Fruit fly (Drosophila melanogaster) whole organism, embryonic: ENCODE measurements around the gene HemK2.

ENCODE experiments used
- CG1024 ChIP-seq: fragments of 200-800 bp; sonication (Bioruptor generic); IDR thresholded peaks from 2 replicates; pipeline ENCODE4 v1.3.6; 2022; ENCODE audit warnings: missing biosample characterization, missing genetic modification characterization
- CG11456 ChIP-seq: fragments of 200-800 bp; sonication (Bioruptor generic); IDR thresholded peaks from 3 replicates; pipeline ENCODE4 v1.3.6; 2022; ENCODE audit warnings: missing biosample characterization, missing genetic modification characterization
- CG12299 ChIP-seq: fragments of 200-800 bp; sonication (Bioruptor generic); optimal IDR thresholded peaks from 2 replicates; lab custom pipeline; 2018; ENCODE audit warnings: missing biosample characterization, mild to moderate bottlenecking, missing genetic modification characterization
- CG13296 ChIP-seq: fragments of 200-800 bp; sonication (Bioruptor generic); optimal IDR thresholded peaks from 3 replicates; lab custom pipeline; 2018; ENCODE audit warnings: missing biosample characterization, mild to moderate bottlenecking, missing genetic modification characterization
- CG13624 ChIP-seq: fragments of 200-800 bp; sonication (Bioruptor generic); optimal IDR thresholded peaks from 2 replicates; lab custom pipeline; 2016; ENCODE audit warnings: missing biosample characterization, missing genetic modification characterization
- CG14965 ChIP-seq: fragments of 200-800 bp; sonication (Bioruptor generic); optimal IDR thresholded peaks from 2 replicates; lab custom pipeline; 2016; ENCODE audit warnings: missing biosample characterization, missing genetic modification characterization, borderline replicate concordance
- CG15514 ChIP-seq: fragments of 200-800 bp; sonication (Bioruptor generic); optimal IDR thresholded peaks from 3 replicates; lab custom pipeline; 2017; ENCODE audit warnings: missing biosample characterization, missing genetic modification characterization, mild to moderate bottlenecking, moderate library complexity, missing genetic modification reagents
- CG15601 ChIP-seq: fragments of 200-800 bp; sonication (Bioruptor generic); optimal IDR thresholded peaks from 3 replicates; lab custom pipeline; 2019; ENCODE audit warnings: missing biosample characterization, mild to moderate bottlenecking, missing genetic modification characterization, moderate library complexity
- CG15696 ChIP-seq: fragments of 200-800 bp; sonication (Bioruptor generic); optimal IDR thresholded peaks from 2 replicates; lab custom pipeline; 2019; ENCODE audit warnings: missing biosample characterization, mild to moderate bottlenecking, missing genetic modification characterization, moderate library complexity
- CG2120 ChIP-seq: fragments of 200-800 bp; sonication (Bioruptor generic); optimal IDR thresholded peaks from 3 replicates; lab custom pipeline; 2016; ENCODE audit warnings: missing biosample characterization, missing genetic modification characterization
- CG30403 ChIP-seq: fragments of 200-800 bp; sonication (Bioruptor generic); optimal IDR thresholded peaks from 3 replicates; lab custom pipeline; 2016; ENCODE audit warnings: missing biosample characterization, missing genetic modification characterization
- CG32767 ChIP-seq: fragments of 200-800 bp; sonication (Bioruptor generic); IDR thresholded peaks from 2 replicates; pipeline ENCODE4 v1.3.6; 2022; ENCODE audit warnings: missing biosample characterization, missing genetic modification characterization
- CG3407 ChIP-seq: fragments of 200-800 bp; sonication (Bioruptor generic); optimal IDR thresholded peaks from 2 replicates; lab custom pipeline; 2018; ENCODE audit warnings: missing biosample characterization, mild to moderate bottlenecking, missing genetic modification characterization
- CG3995 ChIP-seq: fragments of 200-800 bp; sonication (Bioruptor generic); optimal IDR thresholded peaks from 3 replicates; lab custom pipeline; 2016; ENCODE audit warnings: missing biosample characterization, missing genetic modification characterization
- CG4282 ChIP-seq: fragments of 200-800 bp; sonication (Bioruptor generic); optimal IDR thresholded peaks from 2 replicates; lab custom pipeline; 2016; ENCODE audit warnings: missing biosample characterization, missing genetic modification characterization
- CG43689 ChIP-seq: fragments of 200-800 bp; sonication (Bioruptor generic); IDR thresholded peaks from 2 replicates; pipeline ENCODE4 v1.3.6; 2022; ENCODE audit warnings: missing biosample characterization, missing genetic modification characterization
- CG6254 ChIP-seq: fragments of 200-800 bp; sonication (Bioruptor generic); optimal IDR thresholded peaks from 3 replicates; lab custom pipeline; 2017; ENCODE audit warnings: mild to moderate bottlenecking, missing biosample characterization, missing genetic modification reagents, missing genetic modification characterization
- CkIIα-i1 ChIP-seq: fragments of 200-800 bp; sonication (Bioruptor generic); IDR thresholded peaks from 2 replicates; pipeline ENCODE4 v1.3.6; 2022; ENCODE audit warnings: missing biosample characterization, missing genetic modification characterization
- E2f1 ChIP-seq: fragments of 200-800 bp; sonication (Bioruptor generic); IDR thresholded peaks from 2 replicates; pipeline ENCODE4 v1.3.6; 2022; ENCODE audit warnings: missing biosample characterization, missing genetic modification characterization
- Ets65A ChIP-seq: fragments of 200-800 bp; sonication (Bioruptor generic); peaks from one replicate; lab custom pipeline; 2016; ENCODE audit warnings: missing biosample characterization, missing genetic modification characterization
- H2.0 ChIP-seq: fragments of 200-800 bp; sonication (Bioruptor generic); IDR thresholded peaks from 2 replicates; pipeline ENCODE4 v1.3.6; 2022; ENCODE audit warnings: missing biosample characterization, missing genetic modification characterization
- HLH4C ChIP-seq: fragments of 200-800 bp; sonication (Bioruptor generic); IDR thresholded peaks from 3 replicates; pipeline ENCODE4 v1.3.6; 2022; ENCODE audit warnings: missing biosample characterization, missing genetic modification characterization; ENCODE audit not compliant: partially characterized antibody
- HLHmδ ChIP-seq: fragments of 200-800 bp; sonication (Bioruptor generic); optimal IDR thresholded peaks from 2 replicates; lab custom pipeline; 2018; ENCODE audit warnings: missing biosample characterization, mild to moderate bottlenecking, missing genetic modification characterization, moderate library complexity
- HmgD ChIP-seq: fragments of 200-800 bp; sonication (Bioruptor generic); optimal IDR thresholded peaks from 3 replicates; lab custom pipeline; 2016; ENCODE audit warnings: missing biosample characterization, missing genetic modification characterization
- Hr39 ChIP-seq: fragments of >200 bp; optimal IDR thresholded peaks from 2 replicates; lab custom pipeline; 2017
- Lim3 ChIP-seq: fragments of 200-800 bp; sonication (Bioruptor generic); IDR thresholded peaks from 2 replicates; pipeline ENCODE4 v1.3.6; 2022; ENCODE audit warnings: missing biosample characterization, missing genetic modification characterization
- MBD-R2 ChIP-seq: fragments of 200-800 bp; sonication (Bioruptor generic); IDR thresholded peaks from 2 replicates; pipeline ENCODE4 v1.3.6; 2022; ENCODE audit warnings: missing biosample characterization, missing genetic modification characterization
- Max ChIP-seq: fragments of 200-800 bp; sonication (Bioruptor generic); optimal IDR thresholded peaks from 2 replicates; lab custom pipeline; 2016; ENCODE audit warnings: missing biosample characterization, mild to moderate bottlenecking, missing genetic modification characterization
- Nf-YB ChIP-seq: fragments of 200-800 bp; sonication (Bioruptor generic); optimal IDR thresholded peaks from 3 replicates; lab custom pipeline; 2019; ENCODE audit warnings: missing biosample characterization, mild to moderate bottlenecking, missing genetic modification characterization, moderate library complexity
- Oli ChIP-seq: fragments of 200-800 bp; sonication (Bioruptor generic); optimal IDR thresholded peaks from 2 replicates; lab custom pipeline; 2018; ENCODE audit warnings: missing biosample characterization, mild to moderate bottlenecking, missing genetic modification characterization, moderate library complexity
- Ravus ChIP-seq: fragments of 200-800 bp; sonication (Bioruptor generic); IDR thresholded peaks from 2 replicates; pipeline ENCODE4 v1.3.6; 2022; ENCODE audit warnings: missing biosample characterization, missing genetic modification characterization
- al ChIP-seq: fragments of 200-800 bp; sonication (Bioruptor generic); IDR thresholded peaks from 2 replicates; pipeline ENCODE4 v1.3.6; 2022; ENCODE audit warnings: missing biosample characterization, missing genetic modification characterization
- amos ChIP-seq: fragments of 200-800 bp; sonication (Bioruptor generic); IDR thresholded peaks from 2 replicates; pipeline ENCODE4 v1.3.6; 2022; ENCODE audit warnings: missing biosample characterization, missing genetic modification characterization; ENCODE audit not compliant: partially characterized antibody
- ash1 ChIP-seq: fragments of 200-800 bp; sonication (Bioruptor generic); optimal IDR thresholded peaks from 2 replicates; lab custom pipeline; 2018; ENCODE audit warnings: missing biosample characterization, mild to moderate bottlenecking, missing genetic modification characterization
- dmrt11E ChIP-seq: fragments of 200-800 bp; sonication (Bioruptor generic); optimal IDR thresholded peaks from 3 replicates; lab custom pipeline; 2018; ENCODE audit warnings: missing biosample characterization, mild to moderate bottlenecking, missing genetic modification characterization, moderate library complexity
- dysf ChIP-seq: fragments of 200-800 bp; sonication (Bioruptor generic); IDR thresholded peaks from 3 replicates; pipeline ENCODE4 v1.3.6; 2022; ENCODE audit warnings: missing biosample characterization, missing genetic modification characterization
- fd64A ChIP-seq: fragments of 200-800 bp; sonication (Bioruptor generic); optimal IDR thresholded peaks from 3 replicates; lab custom pipeline; 2018; ENCODE audit warnings: missing biosample characterization, mild to moderate bottlenecking, missing genetic modification characterization
- grn ChIP-seq: fragments of 200-800 bp; sonication (Bioruptor generic); optimal IDR thresholded peaks from 3 replicates; lab custom pipeline; 2017; ENCODE audit warnings: missing biosample characterization, missing genetic modification characterization
- ind ChIP-seq: fragments of 200-800 bp; sonication (Bioruptor generic); optimal IDR thresholded peaks from 3 replicates; lab custom pipeline; 2016; ENCODE audit warnings: missing biosample characterization, missing genetic modification characterization
- jing ChIP-seq: fragments of 200-800 bp; sonication (Bioruptor generic); optimal IDR thresholded peaks from 2 replicates; lab custom pipeline; 2018; ENCODE audit warnings: missing biosample characterization, mild to moderate bottlenecking, missing genetic modification characterization
- otp ChIP-seq: fragments of 200-800 bp; sonication (Bioruptor generic); IDR thresholded peaks from 3 replicates; pipeline ENCODE4, ENCODE4 v1.3.6; 2022; ENCODE audit warnings: missing biosample characterization, missing genetic modification characterization
- p53 ChIP-seq: fragments of 200-800 bp; sonication (Bioruptor generic); optimal IDR thresholded peaks from 2 replicates; lab custom pipeline; 2016; ENCODE audit warnings: missing biosample characterization, missing genetic modification characterization
- pita ChIP-seq: fragments of 200-800 bp; sonication (Bioruptor generic); optimal IDR thresholded peaks from 2 replicates; lab custom pipeline; 2017; ENCODE audit warnings: missing biosample characterization, mild to moderate bottlenecking, missing genetic modification characterization
- psq ChIP-seq: fragments of 200-800 bp; sonication (Bioruptor generic); optimal IDR thresholded peaks from 2 replicates; lab custom pipeline; 2017; ENCODE audit warnings: missing biosample characterization, missing genetic modification characterization
- pum ChIP-seq: fragments of 200-800 bp; sonication (Bioruptor generic); optimal IDR thresholded peaks from 2 replicates; lab custom pipeline; 2016; ENCODE audit warnings: missing biosample characterization, missing genetic modification characterization
- scrt ChIP-seq: fragments of 200-800 bp; sonication (Bioruptor generic); optimal IDR thresholded peaks from 2 replicates; lab custom pipeline; 2018; ENCODE audit warnings: missing biosample characterization, mild to moderate bottlenecking, missing genetic modification characterization, moderate library complexity
- shn ChIP-seq: fragments of 200-800 bp; sonication (Bioruptor generic); optimal IDR thresholded peaks from 3 replicates; lab custom pipeline; 2016; ENCODE audit warnings: missing biosample characterization, missing genetic modification characterization
- sim ChIP-seq: fragments of 200-800 bp; sonication (Bioruptor generic); IDR thresholded peaks from 2 replicates; pipeline ENCODE4 v1.3.6; 2022; ENCODE audit warnings: missing biosample characterization, missing genetic modification characterization
- so ChIP-seq: fragments of 200-800 bp; sonication (Bioruptor generic); IDR thresholded peaks from 3 replicates; pipeline ENCODE4 v1.3.6; 2022; ENCODE audit warnings: missing biosample characterization, missing genetic modification characterization
- sr ChIP-seq: fragments of 200-800 bp; sonication (Bioruptor generic); IDR thresholded peaks from 3 replicates; pipeline ENCODE4 v1.3.6; 2022; ENCODE audit warnings: missing biosample characterization, missing genetic modification characterization
- tin ChIP-seq: fragments of 200-800 bp; sonication (Bioruptor generic); optimal IDR thresholded peaks from 3 replicates; lab custom pipeline; 2016; ENCODE audit warnings: missing biosample characterization, missing genetic modification characterization
- trem ChIP-seq: fragments of 200-800 bp; optimal IDR thresholded peaks from 3 replicates; lab custom pipeline; 2019; ENCODE audit warnings: missing biosample characterization, mild to moderate bottlenecking, missing genetic modification characterization, moderate library complexity

Gene HemK2

dm6 chr2L:2751904-2752459 lies 7.5 kb downstream of the HemK2 start, which contains the start of gene Bacc (continued):
- TF ChIP-seq CG32767 (GFP tag; lab: Robert Waterston, UW) (no peak), HmgD (GFP tag; lab: Kevin White, UChicago) (peak; percentile 52), Ravus (no peak), CG3995 (GFP tag; lab: Kevin White, UChicago) (peak; percentile 73), ash1 (no peak), grn (GFP tag; lab: Kevin White, UChicago) (no peak), sr (GFP tag; lab: Robert Waterston, UW) (no peak), E2f1 (GFP tag; lab: Robert Waterston, UW) (no peak), CkIIα-i1 (GFP tag; lab: Robert Waterston, UW) (no peak), Hr39 (lab: Kevin White, UChicago) (no peak), shn (GFP tag; lab: Kevin White, UChicago) (peak; percentile 88), CG12299 (peak; percentile 86), CG30403 (peak; percentile 93), dysf (GFP tag; lab: Robert Waterston, UW) (no peak), HLH4C (GFP tag; lab: Robert Waterston, UW) (no peak), CG15696 (peak; percentile 43), tin (GFP tag; lab: Kevin White, UChicago) (peak; percentile 80), scrt (GFP tag; lab: Kevin White, UChicago) (peak; percentile 84), Nf-YB (GFP tag; lab: Kevin White, UChicago) (peak; percentile 61), p53 (GFP tag; lab: Kevin White, UChicago) (peak; percentile 34), CG11456 (GFP tag; lab: Robert Waterston, UW) (no peak), jing (GFP tag; lab: Kevin White, UChicago) (peak; percentile 73), trem (tag; lab: Kevin White, UChicago) (peak; percentile 16), pum (GFP tag; lab: Kevin White, UChicago) (peak; percentile 70), CG43689 (GFP tag; lab: Robert Waterston, UW) (no peak), Max (GFP tag; lab: Kevin White, UChicago) (peak; percentile 84), ind (peak; percentile 89), Lim3 (no peak), CG15514 (GFP tag; lab: Kevin White, UChicago) (peak; percentile 79), Oli (tag; lab: Kevin White, UChicago) (peak; percentile 93), CG6254 (GFP tag; lab: Kevin White, UChicago) (peak; percentile 72), al (no peak), pita (GFP tag; lab: Kevin White, UChicago) (no peak), Ets65A (GFP tag; lab: Kevin White, UChicago) (peak; percentile 96), so (GFP tag; lab: Robert Waterston, UW) (no peak), HLHmδ (peak; percentile 90), CG2120 (GFP tag; lab: Kevin White, UChicago) (peak; percentile 94), otp (GFP tag; lab: Robert Waterston, UW) (no peak), dmrt11E (tag; lab: Kevin White, UChicago) (peak; percentile 64), amos (GFP tag; lab: Robert Waterston, UW) (no peak), CG3407 (peak; percentile 70), sim (GFP tag; lab: Robert Waterston, UW) (no peak), CG15601 (tag; lab: Kevin White, UChicago) (peak; percentile 76), CG14965 (GFP tag; lab: Kevin White, UChicago) (peak; percentile 36), CG4282 (no peak), CG13624 (GFP tag; lab: Kevin White, UChicago) (peak; percentile 82), H2.0 (GFP tag; lab: Robert Waterston, UW) (no peak), CG1024 (no peak), MBD-R2 (GFP tag; lab: Robert Waterston, UW) (no peak), CG13296 (peak; percentile 87), fd64A (GFP tag; lab: Kevin White, UChicago) (no peak), psq (GFP tag; lab: Kevin White, UChicago) (peak; percentile 15)
